Worm (Caenorhabditis elegans) whole organism, L2 larva: ENCODE measurements around the gene T28F12.1.

ENCODE experiments used
- F13H6.1 ChIP-seq: sonication (generic microtip); optimal IDR thresholded peaks from 2 replicates; lab custom pipeline; 2016; ENCODE audit warnings: missing genetic modification characterization, missing compliant biosample characterization
- R02D3.7 ChIP-seq: fragments of 150-350 bp; optimal IDR thresholded peaks from 2 replicates; lab custom pipeline; 2014; ENCODE audit warnings: missing biosample characterization, missing genetic modification characterization
- alr-1 ChIP-seq: fragments of 150-350 bp; optimal IDR thresholded peaks from 2 replicates; lab custom pipeline; 2014; ENCODE audit warnings: missing biosample characterization, missing genetic modification characterization
- elt-3 ChIP-seq: sonication (generic microtip); optimal IDR thresholded peaks from 2 replicates; lab custom pipeline; 2017; ENCODE audit warnings: missing biosample characterization, missing genetic modification characterization
- fos-1 ChIP-seq: fragments of 150-350 bp; optimal IDR thresholded peaks from 2 replicates; lab custom pipeline; 2014; ENCODE audit warnings: missing biosample characterization, missing genetic modification characterization
- gmeb-1 ChIP-seq: fragments of 150-350 bp; optimal IDR thresholded peaks from 2 replicates; lab custom pipeline; 2014; ENCODE audit warnings: missing biosample characterization, missing genetic modification characterization
- lin-39 ChIP-seq: fragments of 150-350 bp; optimal IDR thresholded peaks from 2 replicates; lab custom pipeline; 2014; ENCODE audit warnings: missing biosample characterization, missing genetic modification reagents, missing genetic modification characterization
- nhr-23 ChIP-seq: fragments of 150-350 bp; optimal IDR thresholded peaks from 2 replicates; lab custom pipeline; 2014; ENCODE audit warnings: missing biosample characterization, missing genetic modification reagents, missing genetic modification characterization
- skn-1 ChIP-seq: sonication (generic microtip); optimal IDR thresholded peaks from 2 replicates; lab custom pipeline; 2017; ENCODE audit warnings: missing biosample characterization, missing genetic modification characterization
- sma-9 ChIP-seq, 2 experiments: fragments of 150-350 bp in 1 of 2; sonication (generic microtip) in 1 of 2; optimal IDR thresholded peaks; 2 replicates each; lab custom pipeline; 2014 to 2016; ENCODE audit warnings: missing genetic modification characterization in 2 of 2, mild to moderate bottlenecking in 1 of 2, missing biosample characterization in 1 of 2, missing compliant biosample characterization in 1 of 2, missing genetic modification reagents in 1 of 2, moderate library complexity in 1 of 2
- snpc-4 ChIP-seq: fragments of 150-350 bp; optimal IDR thresholded peaks from 2 replicates; lab custom pipeline; 2014; ENCODE audit warnings: missing biosample characterization, missing genetic modification characterization
- unc-39 ChIP-seq: fragments of 150-350 bp; optimal IDR thresholded peaks from 2 replicates; lab custom pipeline; 2014; ENCODE audit warnings: missing biosample characterization, missing genetic modification characterization
- unc-62 ChIP-seq: fragments of 150-350 bp; optimal IDR thresholded peaks from 2 replicates; lab custom pipeline; 2014; ENCODE audit warnings: missing biosample characterization, missing genetic modification reagents, missing genetic modification characterization
- zag-1 ChIP-seq: fragments of 150-350 bp; optimal IDR thresholded peaks from 2 replicates; lab custom pipeline; 2014; ENCODE audit warnings: missing biosample characterization, missing genetic modification characterization

DNA sequence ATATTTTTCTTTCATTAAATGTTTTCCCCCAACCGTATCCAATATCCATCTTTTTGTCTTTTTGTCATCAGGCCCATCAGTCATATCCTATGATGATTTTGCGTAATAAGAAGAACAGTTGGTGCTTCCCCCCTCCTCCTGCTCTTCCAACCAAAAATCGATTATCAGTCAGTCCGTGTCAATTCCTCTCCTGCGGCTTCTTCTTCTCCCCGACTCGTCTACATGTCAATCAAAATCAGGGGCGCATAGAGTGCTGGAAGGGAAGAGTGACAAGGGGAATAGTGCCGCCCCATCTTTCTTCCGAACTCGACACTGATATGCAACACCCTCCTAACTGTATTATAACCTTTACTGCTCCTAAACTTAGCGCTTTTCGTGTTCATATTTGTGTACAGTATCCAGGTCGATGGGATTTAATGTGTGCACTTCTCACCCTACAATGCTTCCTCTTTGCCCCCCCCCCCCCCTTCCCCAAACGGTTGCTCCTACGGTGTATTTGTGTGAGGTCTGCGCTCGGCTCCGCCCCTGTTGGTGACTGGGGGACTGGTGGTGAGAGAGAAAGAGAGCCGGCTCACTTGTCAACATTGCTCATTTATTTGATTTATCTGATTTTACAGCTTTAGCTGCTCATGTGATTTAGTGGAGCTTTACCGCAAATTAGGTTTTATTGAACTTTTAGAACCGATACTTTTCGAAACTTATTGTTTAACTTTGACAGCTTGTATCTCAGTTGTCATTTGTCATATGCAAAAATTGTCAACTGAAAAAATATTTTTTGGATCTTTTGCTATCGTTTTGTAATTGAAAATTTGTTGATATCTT is 21.3 kb upstream of the T28F12.1 start:
- TF ChIP-seq zag-1 (tag; lab: Kevin White, UChicago) (no peak), snpc-4 (no peak), unc-62 (peak; percentile 24), R02D3.7 (tag; lab: Kevin White, UChicago) (no peak), unc-39 (no peak), elt-3 (tag; lab: Kevin White, UChicago) (no peak), lin-39 (tag; lab: Kevin White, UChicago) (no peak), alr-1 (tag; lab: Kevin White, UChicago) (no peak), sma-9 (GFP tag; optimal IDR thresholded peaks at IDR 0.05; lab: Kevin White, UChicago) (no peak), sma-9 (tag; optimal IDR thresholded peaks at IDR 0.05; lab: Kevin White, UChicago) (no peak), F13H6.1 (tag; lab: Kevin White, UChicago) (peak; percentile 32), gmeb-1 (tag; lab: Kevin White, UChicago) (no peak), nhr-23 (tag; lab: Kevin White, UChicago) (no peak), fos-1 (tag; lab: Kevin White, UChicago) (no peak), skn-1 (no peak)
